Fruit fly (Drosophila melanogaster) Kc167 (cell line): ENCODE measurements around the gene CG5245.

Source experiments
- Sin3A ChIP-seq: fragments of >200 bp; optimal IDR thresholded peaks from 2 replicates; lab custom pipeline; 2018; ENCODE audit warnings: missing external identifiers
- h ChIP-seq: fragments of >200 bp; optimal IDR thresholded peaks from 3 replicates; lab custom pipeline; 2018; ENCODE audit warnings: missing external identifiers
- insv ChIP-seq: fragments of >200 bp; optimal IDR thresholded peaks from 3 replicates; lab custom pipeline; 2018; ENCODE audit warnings: missing external identifiers
- psq ChIP-seq: fragments of >200 bp; optimal IDR thresholded peaks from 2 replicates; lab custom pipeline; 2017; ENCODE audit warnings: missing external identifiers
- ttk ChIP-seq: sonication (Bioruptor generic); optimal IDR thresholded peaks from 2 replicates; lab custom pipeline; 2017; ENCODE audit warnings: missing external identifiers

DNA sequence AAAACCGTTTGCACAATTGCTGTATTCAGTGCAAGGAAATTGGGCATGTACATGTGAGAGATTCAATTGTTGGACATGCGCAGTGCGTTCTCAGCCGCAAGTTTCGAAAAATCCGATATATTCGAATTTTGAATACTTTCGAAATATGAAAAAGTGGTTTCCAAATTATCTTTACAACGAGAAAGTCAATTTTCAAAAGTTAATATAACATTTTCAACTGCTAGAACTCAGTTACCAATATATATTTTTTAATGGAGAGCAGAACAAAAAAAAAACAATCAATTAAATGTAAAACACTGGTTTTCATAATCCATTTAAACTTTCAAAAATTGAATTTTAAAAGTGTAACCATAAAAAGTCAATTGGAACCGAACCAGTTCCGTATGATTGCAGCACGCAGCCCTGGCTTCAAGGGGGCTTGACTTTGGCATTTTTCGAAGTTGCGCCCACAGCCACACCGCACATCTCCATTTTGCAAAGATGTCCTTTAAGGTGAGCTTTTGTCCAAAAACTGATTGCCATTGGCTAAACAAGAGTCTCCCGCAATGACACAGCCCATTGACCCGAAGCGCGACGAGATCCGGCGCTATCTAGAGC lies 6.9 kb upstream of the CG5245 start, which contains the start of the genes Scgbeta and CG17202:
- TF ChIP-seq psq (lab: Kevin White, UChicago) (no peak), insv (lab: Kevin White, UChicago) (no peak), Sin3A (no peak), ttk (lab: Kevin White, UChicago) (no peak), h (lab: Kevin White, UChicago) (no peak)
